Fruit fly (Drosophila melanogaster) whole organism, wandering third instar larva: ENCODE results near the gene RpL13A.

Source experiments
- Abd-B ChIP-seq: fragments of >200 bp; optimal IDR thresholded peaks from 2 replicates; lab custom pipeline; 2017; ENCODE audit warnings: missing biosample characterization, missing genetic modification characterization
- CG32264 ChIP-seq: fragments of 200-800 bp; sonication (Bioruptor generic); optimal IDR thresholded peaks from 2 replicates; lab custom pipeline; 2016; ENCODE audit warnings: missing biosample characterization, missing genetic modification characterization
- CG9705 ChIP-seq: fragments of 200-800 bp; sonication (Bioruptor generic); optimal IDR thresholded peaks from 2 replicates; lab custom pipeline; 2018; ENCODE audit warnings: missing biosample characterization, mild to moderate bottlenecking, missing genetic modification characterization
- CrebA ChIP-seq: fragments of 200-800 bp; sonication (Bioruptor generic); optimal IDR thresholded peaks from 2 replicates; lab custom pipeline; 2016; ENCODE audit warnings: missing biosample characterization, mild to moderate bottlenecking, missing genetic modification characterization, borderline replicate concordance
- Dfd ChIP-seq: fragments of >200 bp; optimal IDR thresholded peaks from 2 replicates; lab custom pipeline; 2017; ENCODE audit warnings: missing biosample characterization, missing genetic modification characterization
- Dif ChIP-seq: fragments of 200-275, 200-300 bp; sonication (Bioruptor generic); optimal IDR thresholded peaks from 2 replicates; lab custom pipeline; 2018; ENCODE audit warnings: missing biosample characterization, missing genetic modification characterization; ENCODE audit not compliant: partially characterized antibody
- GATAd ChIP-seq: sonication (Bioruptor generic); optimal IDR thresholded peaks from 2 replicates; lab custom pipeline; 2016; ENCODE audit warnings: missing biosample characterization, missing genetic modification characterization
- HLH106 ChIP-seq: fragments of 200-800 bp; optimal IDR thresholded peaks from 3 replicates; lab custom pipeline; 2019; ENCODE audit warnings: missing biosample characterization, mild to moderate bottlenecking, missing genetic modification characterization, moderate library complexity
- Hnf4 ChIP-seq: fragments of 200-800 bp; sonication (Bioruptor generic); optimal IDR thresholded peaks from 2 replicates; lab custom pipeline; 2016; ENCODE audit warnings: missing biosample characterization, mild to moderate bottlenecking, missing genetic modification characterization
- Hr78 ChIP-seq: fragments of >200 bp; optimal IDR thresholded peaks from 2 replicates; lab custom pipeline; 2017; ENCODE audit warnings: missing biosample characterization, missing genetic modification characterization
- Hr83 ChIP-seq: fragments of 200-300 bp; sonication (Bioruptor generic); optimal IDR thresholded peaks from 2 replicates; lab custom pipeline; 2016; ENCODE audit warnings: missing biosample characterization, mild to moderate bottlenecking, missing genetic modification characterization, moderate library complexity; ENCODE audit not compliant: poor library complexity, severe bottlenecking
- Jra ChIP-seq: sonication (Bioruptor generic); optimal IDR thresholded peaks from 2 replicates; lab custom pipeline; 2016; ENCODE audit warnings: missing biosample characterization, missing genetic modification characterization
- Mio ChIP-seq: sonication (Bioruptor generic); optimal IDR thresholded peaks from 2 replicates; lab custom pipeline; 2016; ENCODE audit warnings: missing biosample characterization, missing genetic modification characterization
- Myc ChIP-seq: fragments of >200 bp; optimal IDR thresholded peaks from 2 replicates; lab custom pipeline; 2017
- N ChIP-seq: fragments of >200 bp; optimal IDR thresholded peaks from 2 replicates; lab custom pipeline; 2018; ENCODE audit warnings: missing biosample characterization, missing external identifiers, missing genetic modification characterization
- OdsH ChIP-seq: fragments of 200-800 bp; sonication (Bioruptor generic); optimal IDR thresholded peaks from 2 replicates; lab custom pipeline; 2016; ENCODE audit warnings: missing biosample characterization, mild to moderate bottlenecking, missing genetic modification characterization
- Rel ChIP-seq, 2 experiments: fragments of 200-800 bp; sonication (Bioruptor generic) in 1 of 2; optimal IDR thresholded peaks; 2 replicates in 1 of 2; 3 replicates in 1 of 2; lab custom pipeline; 2016 to 2019; ENCODE audit warnings: mild to moderate bottlenecking in 2 of 2, missing biosample characterization in 2 of 2, missing genetic modification characterization in 2 of 2, moderate library complexity in 1 of 2
- Sp1 ChIP-seq: fragments of 200-800 bp; sonication (Bioruptor generic); optimal IDR thresholded peaks from 3 replicates; lab custom pipeline; 2019; ENCODE audit warnings: missing biosample characterization, mild to moderate bottlenecking, missing genetic modification characterization, moderate library complexity
- Vsx2 ChIP-seq: fragments of 200-300, 225-300 bp; sonication (Bioruptor generic); optimal IDR thresholded peaks from 2 replicates; lab custom pipeline; 2018; ENCODE audit warnings: missing biosample characterization, missing genetic modification characterization; ENCODE audit not compliant: partially characterized antibody
- br ChIP-seq: fragments of 200-800 bp; sonication (Bioruptor generic); optimal IDR thresholded peaks from 2 replicates; lab custom pipeline; 2016; ENCODE audit warnings: missing biosample characterization, missing genetic modification characterization
- brk ChIP-seq: fragments of 200-800 bp; sonication (Bioruptor generic); optimal IDR thresholded peaks from 2 replicates; lab custom pipeline; 2016; ENCODE audit warnings: missing biosample characterization, mild to moderate bottlenecking, missing genetic modification characterization
- dl ChIP-seq, 2 experiments: fragments of 175-275, 200-275 bp in 1 of 2; fragments of 200-275 bp in 1 of 2; sonication (Bioruptor generic); optimal IDR thresholded peaks; lab custom pipeline; 2018; ENCODE audit warnings: mild to moderate bottlenecking in 2 of 2, missing biosample characterization in 2 of 2, missing genetic modification characterization in 2 of 2, moderate library complexity in 2 of 2; ENCODE audit not compliant: partially characterized antibody in 2 of 2, insufficient read depth in 1 of 2
- dmrt93B ChIP-seq: fragments of 200-800 bp; sonication (Bioruptor generic); optimal IDR thresholded peaks from 2 replicates; lab custom pipeline; 2018; ENCODE audit warnings: missing biosample characterization, mild to moderate bottlenecking, missing genetic modification characterization
- dsf ChIP-seq: sonication (Bioruptor generic); optimal IDR thresholded peaks from 2 replicates; lab custom pipeline; 2016; ENCODE audit warnings: missing biosample characterization, missing genetic modification characterization, borderline replicate concordance
- ey ChIP-seq: fragments of 200-800 bp; sonication (Bioruptor generic); optimal IDR thresholded peaks from 2 replicates; lab custom pipeline; 2016; ENCODE audit warnings: missing biosample characterization, missing genetic modification characterization
- foxo ChIP-seq, 2 experiments: fragments of 200-800 bp; sonication (Bioruptor generic); optimal IDR thresholded peaks; 2 replicates in 1 of 2; 3 replicates in 1 of 2; lab custom pipeline; 2016 to 2017; ENCODE audit warnings: missing biosample characterization in 2 of 2, missing genetic modification characterization in 2 of 2
- fru ChIP-seq: fragments of 200-800 bp; sonication (Bioruptor generic); optimal IDR thresholded peaks from 3 replicates; lab custom pipeline; 2016; ENCODE audit warnings: missing biosample characterization, mild to moderate bottlenecking, missing genetic modification characterization
- h ChIP-seq: fragments of 200-800 bp; sonication (Bioruptor generic); optimal IDR thresholded peaks from 3 replicates; lab custom pipeline; 2016; ENCODE audit warnings: missing biosample characterization, mild to moderate bottlenecking, missing genetic modification characterization
- jim ChIP-seq: fragments of 175-275, 200-325 bp; sonication (Bioruptor generic); optimal IDR thresholded peaks from 2 replicates; lab custom pipeline; 2016; ENCODE audit warnings: missing biosample characterization, mild to moderate bottlenecking, missing genetic modification characterization
- lola ChIP-seq: fragments of >200 bp; optimal IDR thresholded peaks from 2 replicates; lab custom pipeline; 2017; ENCODE audit warnings: missing biosample characterization, missing genetic modification characterization
- pan ChIP-seq: fragments of >200 bp; optimal IDR thresholded peaks from 2 replicates; lab custom pipeline; 2017
- psq ChIP-seq: fragments of 200-800 bp; sonication (Bioruptor generic); optimal IDR thresholded peaks from 3 replicates; lab custom pipeline; 2017; ENCODE audit warnings: missing biosample characterization, mild to moderate bottlenecking, missing genetic modification characterization, moderate library complexity
- rgr ChIP-seq: fragments of 200-800 bp; sonication (Bioruptor generic); optimal IDR thresholded peaks from 3 replicates; lab custom pipeline; 2016; ENCODE audit warnings: missing biosample characterization, mild to moderate bottlenecking, missing genetic modification characterization
- sage ChIP-seq: fragments of 200-800 bp; sonication (Bioruptor generic); optimal IDR thresholded peaks from 2 replicates; lab custom pipeline; 2016; ENCODE audit warnings: missing biosample characterization, mild to moderate bottlenecking, missing genetic modification characterization
- sv ChIP-seq: fragments of 200-800 bp; sonication (Bioruptor generic); optimal IDR thresholded peaks from 3 replicates; lab custom pipeline; 2016; ENCODE audit warnings: missing biosample characterization, missing genetic modification characterization
- tai ChIP-seq: sonication (Bioruptor generic); optimal IDR thresholded peaks from 2 replicates; lab custom pipeline; 2016; ENCODE audit warnings: missing biosample characterization, missing genetic modification characterization
- usp ChIP-seq: fragments of >200 bp; optimal IDR thresholded peaks from 2 replicates; lab custom pipeline; 2017; ENCODE audit warnings: missing biosample characterization, missing genetic modification characterization
- woc ChIP-seq: sonication (Bioruptor generic); optimal IDR thresholded peaks from 2 replicates; lab custom pipeline; 2016; ENCODE audit warnings: missing biosample characterization, mild to moderate bottlenecking, missing genetic modification characterization

The RpL13A gene

DNA sequence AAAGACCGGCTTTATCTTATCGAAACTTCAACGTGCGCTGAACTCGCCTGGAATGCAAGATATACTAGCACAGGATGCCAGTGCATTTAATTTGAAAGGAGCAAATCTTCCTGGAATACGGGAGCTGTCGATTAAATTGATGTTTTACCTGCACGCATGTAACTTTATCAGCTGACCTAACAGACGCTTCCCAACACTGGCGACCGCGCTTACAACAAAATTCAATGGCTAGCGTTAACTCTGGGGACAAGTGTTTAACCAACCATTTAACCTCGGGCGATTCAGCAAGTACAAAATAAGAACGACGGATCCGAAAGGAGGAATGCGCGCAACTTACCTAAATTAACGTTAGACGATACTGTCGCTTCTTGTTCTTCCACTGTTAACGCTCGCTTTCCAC is 12.5 kb upstream of the RpL13A start:
- TF ChIP-seq usp (GFP tag; lab: Kevin White, UChicago) (no peak), Hr83 (no peak), Myc (lab: Kevin White, UChicago) (no peak), Abd-B (GFP tag; lab: Kevin White, UChicago) (no peak), Hr78 (GFP tag; lab: Kevin White, UChicago) (no peak), CrebA (no peak)

DNA sequence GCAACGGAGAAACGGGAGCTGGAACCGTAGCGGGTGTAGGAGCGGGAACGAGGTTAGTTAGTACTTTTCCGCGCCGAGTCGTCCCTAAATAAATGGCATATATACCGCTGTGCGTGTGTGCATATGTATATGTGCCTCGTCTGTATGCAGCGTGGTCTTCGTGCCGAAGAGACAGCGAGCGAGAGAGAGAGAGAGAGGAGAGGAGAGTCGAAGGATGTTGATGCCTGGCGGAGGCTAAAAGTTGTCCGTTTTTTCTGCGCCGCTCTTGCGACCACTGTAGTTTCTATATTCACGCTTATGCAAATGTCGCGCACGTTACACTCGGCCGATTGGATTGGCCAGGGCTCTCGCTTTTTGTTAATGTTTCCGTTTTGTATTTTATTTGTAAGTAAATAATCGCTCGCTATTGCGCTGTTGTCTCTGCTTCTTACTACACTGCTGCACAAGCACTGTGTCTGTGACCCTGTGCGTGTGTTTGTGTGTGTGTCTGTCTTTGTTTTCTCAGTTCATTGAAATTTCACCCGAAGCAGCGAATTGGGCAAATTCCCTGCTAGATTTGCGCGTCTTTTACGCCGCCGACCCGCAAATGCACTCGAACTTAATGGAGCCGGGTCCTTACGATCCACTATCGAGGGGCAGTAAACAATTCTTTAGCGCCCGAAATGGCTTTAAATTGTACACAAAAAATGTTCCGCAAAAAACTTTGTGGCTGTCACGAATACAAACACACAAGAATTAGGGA is 11.7 kb upstream of the RpL13A start, which contains the start of gene Rga:
TSS of gene Rga (minus strand) at position 741 of the 742 bp plus-strand sequence.
- TF ChIP-seq Dif: peak; percentile 38
- TF ChIP-seq Dfd (GFP tag; lab: Kevin White, UChicago): no peak
- TF ChIP-seq dmrt93B (GFP tag; lab: Kevin White, UChicago): no peak
- peak; percentile 13 for TF ChIP-seq fru (GFP tag; lab: Kevin White, UChicago)
- no peak for TF ChIP-seq Sp1 (GFP tag; lab: Kevin White, UChicago)
- TF ChIP-seq N (GFP tag; lab: Kevin White, UChicago): peak; percentile 6
- TF ChIP-seq brk (GFP tag; lab: Kevin White, UChicago): no peak
- peak; percentile 24 for TF ChIP-seq psq
- TF ChIP-seq lola (GFP tag; lab: Kevin White, UChicago): no peak

DNA sequence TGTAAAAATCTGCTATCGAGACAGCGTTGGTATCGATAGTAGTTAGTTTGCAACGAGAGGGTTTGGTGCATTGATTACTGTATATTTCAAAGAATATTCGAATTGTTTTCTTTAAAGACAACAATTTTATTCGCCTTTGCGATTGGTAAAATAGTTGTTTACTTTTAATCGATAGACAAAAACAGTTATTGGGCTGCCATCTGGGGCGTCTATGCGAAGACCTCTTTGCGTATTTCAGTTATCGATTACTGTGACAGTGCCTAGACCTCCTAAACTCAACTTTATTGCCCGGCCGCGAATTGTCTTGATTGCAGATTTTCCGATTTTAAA is 11.2 kb upstream of the RpL13A start, which contains the start of gene Atu:
TSS of gene Atu (plus strand) at position 245 of the 330 bp plus-strand sequence.
- TF ChIP-seq h (GFP tag; lab: Kevin White, UChicago) (peak; percentile 53), CrebA (no peak), usp (GFP tag; lab: Kevin White, UChicago) (no peak), dmrt93B (GFP tag; lab: Kevin White, UChicago) (no peak), br (GFP tag; lab: Kevin White, UChicago) (no peak), foxo (GFP tag; optimal IDR thresholded peaks at IDR 0.05; lab: Kevin White, UChicago) (peak in 1 of 2 experiments; percentile 45), dl (GFP tag; optimal IDR thresholded peaks at IDR 0.05; lab: Kevin White, UChicago; ENCODE audit: insufficient read depth in 1 of 2, partially characterized antibody in 2 of 2) (no peak), rgr (GFP tag; lab: Kevin White, UChicago) (peak; percentile 65), dsf (no peak), tai (GFP tag; lab: Kevin White, UChicago) (no peak), woc (GFP tag; lab: Kevin White, UChicago) (no peak), Hnf4 (GFP tag; lab: Kevin White, UChicago) (peak; percentile 51), Sp1 (GFP tag; lab: Kevin White, UChicago) (no peak), Hr78 (GFP tag; lab: Kevin White, UChicago) (no peak), Rel (GFP tag; optimal IDR thresholded peaks at IDR 0.05; lab: Kevin White, UChicago) (no peak), Rel (tag; optimal IDR thresholded peaks at IDR 0.05; lab: Kevin White, UChicago) (peak; percentile 16), sv (peak; percentile 29), Dfd (GFP tag; lab: Kevin White, UChicago) (no peak), CG32264 (no peak), OdsH (no peak), Dif (peak; percentile 68), fru (GFP tag; lab: Kevin White, UChicago) (peak; percentile 43), GATAd (GFP tag; lab: Kevin White, UChicago) (no peak), Myc (lab: Kevin White, UChicago) (no peak), Abd-B (GFP tag; lab: Kevin White, UChicago) (no peak), Mio (no peak), sage (GFP tag; lab: Kevin White, UChicago) (no peak), ey (GFP tag; lab: Kevin White, UChicago) (peak; percentile 3), CG9705 (GFP tag; lab: Kevin White, UChicago) (no peak), Jra (GFP tag; lab: Kevin White, UChicago) (peak; percentile 58), pan (lab: Kevin White, UChicago) (no peak), Vsx2 (GFP tag; lab: Kevin White, UChicago) (no peak), Hr83 (no peak), lola (GFP tag; lab: Kevin White, UChicago) (no peak), HLH106 (tag; lab: Kevin White, UChicago) (peak; percentile 31), jim (GFP tag; lab: Kevin White, UChicago) (no peak), N (GFP tag; lab: Kevin White, UChicago) (no peak), brk (GFP tag; lab: Kevin White, UChicago) (no peak), psq (no peak)
